Worm (Caenorhabditis elegans) whole organism, L4 larva: ENCODE measurements around the gene clec-56.

Source experiments
- F49E8.2 ChIP-seq: sonication (generic microtip); optimal IDR thresholded peaks from 2 replicates; lab custom pipeline; 2016; ENCODE audit warnings: missing compliant biosample characterization, mild to moderate bottlenecking, missing genetic modification characterization, borderline replicate concordance
- Y75B8A.6 ChIP-seq: fragments of 200-800 bp; sonication (Bioruptor generic); IDR thresholded peaks from 2 replicates; pipeline ENCODE4 v1.3.6; 2022; ENCODE audit warnings: missing genetic modification reagents, missing genetic modification characterization, missing compliant biosample characterization
- aha-1 ChIP-seq: fragments of 150-350 bp; peaks from one replicate; lab custom pipeline; 2014; ENCODE audit warnings: missing biosample characterization, missing genetic modification characterization
- aly-2 ChIP-seq: sonication (generic microtip); optimal IDR thresholded peaks from 2 replicates; lab custom pipeline; 2018; ENCODE audit warnings: missing biosample characterization, missing genetic modification characterization
- ceh-32 ChIP-seq: sonication (generic microtip); optimal IDR thresholded peaks from 2 replicates; lab custom pipeline; 2016; ENCODE audit warnings: mild to moderate bottlenecking, missing genetic modification characterization, missing compliant biosample characterization; ENCODE audit not compliant: poor library complexity
- ceh-82 ChIP-seq: sonication (generic microtip); optimal IDR thresholded peaks from 2 replicates; lab custom pipeline; 2017; ENCODE audit warnings: missing biosample characterization, missing genetic modification characterization
- daf-12 ChIP-seq: fragments of 150-350 bp; optimal IDR thresholded peaks from 2 replicates; lab custom pipeline; 2014; ENCODE audit warnings: missing biosample characterization, missing genetic modification reagents, missing genetic modification characterization
- daf-8 ChIP-seq: fragments of 200-800 bp; sonication (Bioruptor generic); IDR thresholded peaks from 2 replicates; pipeline ENCODE4 v1.3.6; 2022; ENCODE audit warnings: missing genetic modification characterization, missing compliant biosample characterization
- dmd-8 ChIP-seq: fragments of 200-800 bp; sonication (Bioruptor generic); IDR thresholded peaks from 2 replicates; pipeline ENCODE4 v1.3.6; 2022; ENCODE audit warnings: missing genetic modification characterization, missing compliant biosample characterization
- gei-8 ChIP-seq: fragments of 200-800 bp; sonication (Bioruptor generic); optimal IDR thresholded peaks from 2 replicates; lab custom pipeline; 2018; ENCODE audit warnings: mild to moderate bottlenecking, missing genetic modification characterization, missing compliant biosample characterization
- hif-1 ChIP-seq, 2 experiments: sonication (generic microtip); optimal IDR thresholded peaks; 2 replicates each; lab custom pipeline; 2016 to 2017; ENCODE audit warnings: missing compliant biosample characterization in 2 of 2, missing genetic modification characterization in 2 of 2, missing genetic modification reagents in 2 of 2, missing genotype in 2 of 2, mild to moderate bottlenecking in 1 of 2
- jun-1 ChIP-seq: fragments of 150-350 bp; optimal IDR thresholded peaks from 2 replicates; lab custom pipeline; 2014; ENCODE audit warnings: missing biosample characterization, missing genetic modification reagents, missing genetic modification characterization
- lin-1 ChIP-seq: fragments of 200-800 bp; sonication (Bioruptor generic); IDR thresholded peaks from 2 replicates; pipeline ENCODE4 v1.3.6; 2022; ENCODE audit warnings: missing genetic modification reagents, missing genetic modification characterization, missing compliant biosample characterization
- lin-29 ChIP-seq: fragments of 200-800 bp; sonication (Bioruptor generic); IDR thresholded peaks from 2 replicates; pipeline ENCODE4 v1.3.6; 2022; ENCODE audit warnings: missing genetic modification reagents, missing genetic modification characterization, missing compliant biosample characterization
- lin-39 ChIP-seq: fragments of 150-350 bp; optimal IDR thresholded peaks from 2 replicates; lab custom pipeline; 2014; ENCODE audit warnings: missing biosample characterization, missing genetic modification reagents, missing genetic modification characterization
- lir-3 ChIP-seq: sonication (generic microtip); optimal IDR thresholded peaks from 2 replicates; lab custom pipeline; 2016; ENCODE audit warnings: mild to moderate bottlenecking, missing genetic modification characterization, missing compliant biosample characterization
- mdt-29 ChIP-seq: fragments of 200-800 bp; sonication (Bioruptor generic); IDR thresholded peaks from 2 replicates; pipeline ENCODE4 v1.3.6; 2022; ENCODE audit warnings: missing genetic modification reagents, missing genetic modification characterization, missing compliant biosample characterization
- mes-2 ChIP-seq: sonication (generic microtip); optimal IDR thresholded peaks from 2 replicates; lab custom pipeline; 2016; ENCODE audit warnings: missing genotype, mild to moderate bottlenecking, missing genetic modification characterization, missing compliant biosample characterization; ENCODE audit not compliant: poor library complexity, severe bottlenecking
- mxl-2 ChIP-seq: fragments of 200-800 bp; sonication (Bioruptor generic); conservative IDR thresholded peaks from 2 replicates; pipeline ENCODE4 v1.3.6; 2022; ENCODE audit warnings: missing genetic modification reagents, missing genetic modification characterization, missing compliant biosample characterization
- mxl-3 ChIP-seq: fragments of 200-800 bp; sonication (Bioruptor generic); optimal IDR thresholded peaks from 2 replicates; lab custom pipeline; 2018; ENCODE audit warnings: mild to moderate bottlenecking, missing genetic modification characterization, missing compliant biosample characterization
- nhr-28 ChIP-seq: fragments of 150-350 bp; optimal IDR thresholded peaks from 2 replicates; lab custom pipeline; 2014; ENCODE audit warnings: missing biosample characterization, missing genetic modification characterization
- nhr-76 ChIP-seq: fragments of 150-350 bp; optimal IDR thresholded peaks from 2 replicates; lab custom pipeline; 2014; ENCODE audit warnings: missing biosample characterization, missing genetic modification characterization
- nhr-77 ChIP-seq: fragments of 150-350 bp; optimal IDR thresholded peaks from 2 replicates; lab custom pipeline; 2014; ENCODE audit warnings: missing biosample characterization, missing genetic modification characterization
- pqm-1 ChIP-seq: sonication (generic microtip); optimal IDR thresholded peaks from 2 replicates; lab custom pipeline; 2017; ENCODE audit warnings: missing biosample characterization, missing genetic modification characterization
- unc-62 ChIP-seq, 3 experiments: fragments of 150-350 bp in 1 of 3; sonication (generic microtip); optimal IDR thresholded peaks in 2 of 3; peaks in 1 of 3; 1 replicate in 1 of 3; 2 replicates in 2 of 3; lab custom pipeline; 2014 to 2017; ENCODE audit warnings: missing biosample characterization in 3 of 3, missing genetic modification characterization in 3 of 3, missing genetic modification reagents in 3 of 3, missing genotype in 1 of 3
- ztf-11 ChIP-seq: fragments of 150-350 bp; optimal IDR thresholded peaks from 2 replicates; lab custom pipeline; 2014; ENCODE audit warnings: missing biosample characterization, missing genetic modification characterization

clec-56 gene

ce11 chrV:14426013-14426412 is 48.2 kb upstream of the clec-56 start:
- no peak for TF ChIP-seq daf-8
- TF ChIP-seq unc-62 (GFP tag; optimal IDR thresholded peaks at IDR 0.05 in 1 of 2; lab: Kevin White, UChicago), result peak in 1 of 2 experiments; percentile 63
- TF ChIP-seq unc-62 (tag; optimal IDR thresholded peaks at IDR 0.05; lab: Kevin White, UChicago), result no peak

DNA sequence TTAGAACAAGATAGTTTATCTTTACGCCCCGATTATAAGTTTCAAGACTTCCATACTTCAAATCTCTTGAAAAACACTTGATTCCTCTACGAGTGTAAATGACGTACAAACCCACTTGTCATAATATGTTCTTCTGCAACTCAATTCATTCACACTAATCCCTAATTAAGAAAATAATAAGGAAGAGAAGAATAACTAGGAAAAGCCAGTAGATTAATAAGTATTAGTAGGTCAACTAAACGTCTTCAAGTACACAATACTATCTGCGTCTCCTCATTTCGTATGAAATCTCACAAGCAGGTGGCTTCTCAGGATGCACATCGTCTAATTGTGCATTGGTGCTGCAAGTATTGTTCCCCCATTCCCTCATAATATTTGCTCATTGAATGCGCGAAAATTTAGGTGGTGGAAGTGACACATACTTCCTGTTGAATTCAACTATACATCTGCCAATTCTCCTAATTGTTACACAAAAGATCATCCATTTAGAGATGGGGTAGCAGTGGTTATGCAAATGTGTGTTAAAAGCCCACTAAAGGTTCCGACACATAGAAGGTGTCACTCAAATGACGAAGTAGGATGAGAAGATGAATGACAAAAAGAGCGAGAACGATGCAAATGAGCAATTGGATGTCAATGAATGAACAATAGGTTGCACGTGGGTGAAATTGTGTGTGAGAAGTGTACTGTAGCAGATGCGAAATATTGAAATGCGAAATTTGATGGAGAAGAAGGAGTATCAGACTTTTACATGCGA is 47.0 kb upstream of the clec-56 start:
- TF ChIP-seq aha-1 (tag; lab: Kevin White, UChicago) (peak; percentile 30), dmd-8 (no peak), unc-62 (GFP tag; optimal IDR thresholded peaks at IDR 0.05 in 1 of 2; lab: Kevin White, UChicago) (peak in 1 of 2 experiments; percentile 99), unc-62 (tag; optimal IDR thresholded peaks at IDR 0.05; lab: Kevin White, UChicago) (no peak)

- no peak for TF ChIP-seq aly-2 (tag; lab: Kevin White, UChicago)
- no peak for TF ChIP-seq lin-1 (GFP tag; lab: Robert Waterston, UW)
- TF ChIP-seq pqm-1, result no peak
- TF ChIP-seq unc-62 (GFP tag; optimal IDR thresholded peaks at IDR 0.05 in 1 of 2; lab: Kevin White, UChicago), result peak in 1 of 2 experiments; percentile 29
- TF ChIP-seq unc-62 (tag; optimal IDR thresholded peaks at IDR 0.05; lab: Kevin White, UChicago), result no peak
- no peak for TF ChIP-seq hif-1 (tag; optimal IDR thresholded peaks at IDR 0.05; lab: Kevin White, UChicago)
Observed at ce11 chrV:14428865-14429264, 45.3 kb upstream of the clec-56 start, which contains the start of gene F23B12.1. Gene F23B12.1 (plus strand): TSS chrV:14429165.

- TF ChIP-seq mxl-2 (GFP tag; lab: Robert Waterston, UW) (no peak), lir-3 (tag; lab: Kevin White, UChicago) (no peak), nhr-77 (no peak)
Observed at ce11 chrV:14432259-14432658, 41.9 kb upstream of the clec-56 start, which contains the start of gene egl-1. Gene egl-1 (minus strand): TSS chrV:14432359.

ce11 chrV:14433584-14433983 is 40.6 kb upstream of the clec-56 start:
- TF ChIP-seq ztf-11 (no peak), lin-29 (GFP tag; lab: Robert Waterston, UW) (no peak), ceh-82 (tag; lab: Kevin White, UChicago) (no peak), gei-8 (GFP tag; lab: Kevin White, UChicago) (no peak), nhr-76 (no peak), jun-1 (no peak)

DNA sequence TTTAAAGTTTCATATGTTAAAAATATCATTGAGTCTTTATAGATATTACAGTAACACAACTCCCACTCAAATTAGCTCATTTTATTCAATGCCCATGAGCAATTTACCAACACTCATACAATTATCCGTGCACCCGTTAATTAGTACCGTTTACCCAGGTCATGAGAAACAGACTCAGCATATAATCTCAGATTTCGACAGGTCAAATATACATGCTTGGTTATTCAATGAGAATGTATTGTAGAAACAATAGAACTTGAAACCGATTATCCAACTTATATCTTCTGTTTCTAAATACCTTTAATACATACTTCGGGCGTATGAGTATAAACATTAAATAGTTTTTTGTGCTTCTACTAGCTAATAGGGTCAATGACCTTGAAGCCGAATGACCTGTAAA is 38.0 kb upstream of the clec-56 start:
- TF ChIP-seq daf-12 (tag; lab: Kevin White, UChicago) (no peak), Y75B8A.6 (no peak), jun-1 (no peak), mxl-2 (GFP tag; lab: Robert Waterston, UW) (no peak), ceh-32 (tag; lab: Kevin White, UChicago) (no peak), mes-2 (no peak), F49E8.2 (no peak), lin-39 (no peak), mxl-3 (GFP tag; lab: Kevin White, UChicago) (no peak)

DNA sequence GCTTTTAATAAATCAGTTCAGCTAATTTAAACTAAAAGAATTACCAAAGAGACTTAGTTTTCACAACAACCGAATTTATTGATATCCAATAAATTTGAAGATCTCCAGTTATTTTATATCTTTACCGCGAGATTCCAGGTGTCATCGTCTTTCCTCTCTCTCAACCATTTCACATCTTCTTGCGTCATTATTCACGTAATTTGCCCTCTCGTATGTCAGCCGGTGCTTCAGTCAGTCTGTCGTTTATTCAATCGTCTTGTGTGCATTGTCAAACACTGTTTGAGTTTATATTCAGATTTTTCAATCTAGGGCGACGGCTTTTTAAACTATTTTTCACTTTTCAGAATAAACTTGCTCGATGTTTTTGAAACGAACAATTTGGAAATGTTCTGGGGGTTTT is 36.8 kb upstream of the clec-56 start:
- TF ChIP-seq nhr-28 (tag; lab: Kevin White, UChicago) (no peak), mdt-29 (no peak), aha-1 (tag; lab: Kevin White, UChicago) (peak; percentile 11)
